Worm (Caenorhabditis elegans) whole organism, L4 larva: Measurements from ENCODE around the gene klf-1.
"Not testable (repeated sequence)": the region's sequence is repeated elsewhere in the genome, so short reads cannot be mapped to it uniquely, and the experiment has no call there.

Source experiments
- D1046.2 ChIP-seq: fragments of 200-800 bp; sonication (Bioruptor generic); IDR thresholded peaks from 2 replicates; pipeline ENCODE4 v1.3.6; 2022; ENCODE audit warnings: missing genetic modification characterization, missing compliant biosample characterization
- F10B5.3 ChIP-seq: sonication (generic microtip); optimal IDR thresholded peaks from 2 replicates; lab custom pipeline; 2016; ENCODE audit warnings: mild to moderate bottlenecking, missing genetic modification characterization, missing compliant biosample characterization
- F44E2.7 ChIP-seq: fragments of 200-800 bp; sonication (Bioruptor generic); IDR thresholded peaks from 2 replicates; pipeline ENCODE4 v2.1.2; 2022; ENCODE audit warnings: missing genetic modification characterization, missing compliant biosample characterization
- R02D3.7 ChIP-seq: fragments of 150-350 bp; sonication (generic microtip); optimal IDR thresholded peaks from 3 replicates; lab custom pipeline; 2014; ENCODE audit warnings: missing biosample characterization, missing genetic modification characterization
- T26A8.4 ChIP-seq: fragments of 200-800 bp; sonication (Bioruptor generic); IDR thresholded peaks from 2 replicates; pipeline ENCODE4 v1.3.6; 2022; ENCODE audit warnings: missing genetic modification characterization, missing compliant biosample characterization
- ZK337.2 ChIP-seq: fragments of 200-800 bp; sonication (Bioruptor generic); IDR thresholded peaks from 2 replicates; pipeline ENCODE4 v1.3.6; 2022; ENCODE audit warnings: missing genetic modification reagents, missing genetic modification characterization, missing compliant biosample characterization
- aha-1 ChIP-seq: fragments of 150-350 bp; peaks from one replicate; lab custom pipeline; 2014; ENCODE audit warnings: missing biosample characterization, missing genetic modification characterization
- ceh-20 ChIP-seq: fragments of 200-800 bp; sonication (Bioruptor generic); IDR thresholded peaks from 2 replicates; pipeline ENCODE4 v1.3.6; 2022; ENCODE audit warnings: missing genetic modification reagents, missing genetic modification characterization, missing compliant biosample characterization
- ceh-28 ChIP-seq: fragments of 150-350 bp; optimal IDR thresholded peaks from 2 replicates; lab custom pipeline; 2014; ENCODE audit warnings: missing biosample characterization, missing genetic modification reagents, missing genetic modification characterization
- ceh-32 ChIP-seq: sonication (generic microtip); optimal IDR thresholded peaks from 2 replicates; lab custom pipeline; 2016; ENCODE audit warnings: mild to moderate bottlenecking, missing genetic modification characterization, missing compliant biosample characterization; ENCODE audit not compliant: poor library complexity
- daf-19 ChIP-seq: fragments of 200-800 bp; sonication (Bioruptor generic); conservative IDR thresholded peaks from 2 replicates; pipeline ENCODE4 v1.3.6; 2022; ENCODE audit warnings: missing genetic modification characterization, missing compliant biosample characterization
- dpl-1 ChIP-seq: fragments of 150-350 bp; optimal IDR thresholded peaks from 2 replicates; lab custom pipeline; 2014; ENCODE audit warnings: missing biosample characterization, missing genetic modification reagents, missing genetic modification characterization
- dve-1 ChIP-seq: sonication (generic microtip); optimal IDR thresholded peaks from 2 replicates; lab custom pipeline; 2017; ENCODE audit warnings: antibody characterized with exemption, mild to moderate bottlenecking, missing genetic modification characterization, missing compliant biosample characterization; ENCODE audit not compliant: insufficient read depth
- egl-27 ChIP-seq: sonication (generic microtip); optimal IDR thresholded peaks from 3 replicates; lab custom pipeline; 2017; ENCODE audit warnings: missing biosample characterization, missing genetic modification reagents, missing genetic modification characterization
- fkh-10 ChIP-seq: fragments of 150-350 bp; optimal IDR thresholded peaks from 2 replicates; lab custom pipeline; 2014; ENCODE audit warnings: missing biosample characterization, missing genetic modification reagents, missing genetic modification characterization
- fos-1 ChIP-seq: fragments of 150-350 bp; optimal IDR thresholded peaks from 2 replicates; lab custom pipeline; 2014; ENCODE audit warnings: missing biosample characterization, missing genetic modification characterization
- hlh-11 ChIP-seq: fragments of 200-800 bp; sonication (Bioruptor generic); optimal IDR thresholded peaks from 2 replicates; lab custom pipeline; 2018; ENCODE audit warnings: mild to moderate bottlenecking, missing genetic modification characterization, missing compliant biosample characterization
- hlh-30 ChIP-seq: sonication (generic microtip); optimal IDR thresholded peaks from 2 replicates; lab custom pipeline; 2017; ENCODE audit warnings: antibody characterized with exemption, mild to moderate bottlenecking, missing genetic modification characterization, missing compliant biosample characterization; ENCODE audit not compliant: insufficient read depth
- lin-13 ChIP-seq: fragments of 150-350 bp; optimal IDR thresholded peaks from 2 replicates; lab custom pipeline; 2014; ENCODE audit warnings: missing biosample characterization, missing genetic modification reagents, missing genetic modification characterization
- lin-39 ChIP-seq: fragments of 150-350 bp; optimal IDR thresholded peaks from 2 replicates; lab custom pipeline; 2014; ENCODE audit warnings: missing biosample characterization, missing genetic modification reagents, missing genetic modification characterization
- lsy-2 ChIP-seq, 2 experiments: fragments of 150-350 bp in 1 of 2; sonication (generic microtip) in 1 of 2; optimal IDR thresholded peaks; 2 replicates each; lab custom pipeline; 2014 to 2017; ENCODE audit warnings: missing biosample characterization in 2 of 2, missing genetic modification characterization in 2 of 2
- mdt-29 ChIP-seq: fragments of 200-800 bp; sonication (Bioruptor generic); IDR thresholded peaks from 2 replicates; pipeline ENCODE4 v1.3.6; 2022; ENCODE audit warnings: missing genetic modification reagents, missing genetic modification characterization, missing compliant biosample characterization
- nhr-111 ChIP-seq: fragments of 200-800 bp; sonication (Bioruptor generic); optimal IDR thresholded peaks from 2 replicates; lab custom pipeline; 2018; ENCODE audit warnings: mild to moderate bottlenecking, missing genetic modification characterization, missing compliant biosample characterization
- nhr-28 ChIP-seq: fragments of 150-350 bp; optimal IDR thresholded peaks from 2 replicates; lab custom pipeline; 2014; ENCODE audit warnings: missing biosample characterization, missing genetic modification characterization
- nhr-41 ChIP-seq: fragments of 200-800 bp; sonication (Bioruptor generic); IDR thresholded peaks from 2 replicates; pipeline ENCODE4 v1.3.6; 2022; ENCODE audit warnings: missing genetic modification reagents, missing genetic modification characterization, missing compliant biosample characterization
- php-3 ChIP-seq: fragments of 200-800 bp; sonication (Bioruptor generic); IDR thresholded peaks from 2 replicates; pipeline ENCODE4 v1.3.6; 2022; ENCODE audit warnings: missing genetic modification reagents, missing genetic modification characterization, missing compliant biosample characterization
- pqm-1 ChIP-seq: sonication (generic microtip); optimal IDR thresholded peaks from 2 replicates; lab custom pipeline; 2017; ENCODE audit warnings: missing biosample characterization, missing genetic modification characterization
- sdz-12 ChIP-seq: fragments of 200-800 bp; sonication (Bioruptor generic); optimal IDR thresholded peaks from 2 replicates; lab custom pipeline; 2018; ENCODE audit warnings: mild to moderate bottlenecking, missing genetic modification characterization, missing compliant biosample characterization
- set-16 ChIP-seq: fragments of 200-800 bp; sonication (Bioruptor generic); IDR thresholded peaks from 2 replicates; pipeline ENCODE4 v1.3.6; 2022; ENCODE audit warnings: missing genetic modification reagents, missing genetic modification characterization, missing compliant biosample characterization
- snpc-1.2 ChIP-seq: fragments of 200-800 bp; sonication (Bioruptor generic); IDR thresholded peaks from 2 replicates; pipeline ENCODE4 v1.3.6; 2022; ENCODE audit warnings: missing genetic modification reagents, missing genetic modification characterization, missing compliant biosample characterization
- spr-1 ChIP-seq: sonication (generic microtip); optimal IDR thresholded peaks from 2 replicates; lab custom pipeline; 2016; ENCODE audit warnings: mild to moderate bottlenecking, missing genetic modification characterization, missing compliant biosample characterization
- unc-130 ChIP-seq: sonication (generic microtip); optimal IDR thresholded peaks from 2 replicates; lab custom pipeline; 2016; ENCODE audit warnings: missing genetic modification reagents, missing genetic modification characterization, missing compliant biosample characterization
- unc-62 ChIP-seq, 3 experiments: fragments of 150-350 bp in 1 of 3; sonication (generic microtip); optimal IDR thresholded peaks in 2 of 3; peaks in 1 of 3; 1 replicate in 1 of 3; 2 replicates in 2 of 3; lab custom pipeline; 2014 to 2017; ENCODE audit warnings: missing biosample characterization in 3 of 3, missing genetic modification characterization in 3 of 3, missing genetic modification reagents in 3 of 3, missing genotype in 1 of 3
- zfp-2 ChIP-seq: sonication (generic microtip); optimal IDR thresholded peaks from 2 replicates; lab custom pipeline; 2016; ENCODE audit warnings: mild to moderate bottlenecking, missing genetic modification characterization, missing compliant biosample characterization

The klf-1 gene

ce11 chrIII:2836742-2837416 lies 37.7 kb upstream of the klf-1 start:
- TF ChIP-seq ceh-28 (tag; lab: Kevin White, UChicago), result peak; percentile 81
- TF ChIP-seq F44E2.7 (GFP tag; lab: Robert Waterston, UW), result peak; percentile 39; the same call in 1 of the 2 replicates

- TF ChIP-seq zfp-2 (tag; lab: Kevin White, UChicago) (no peak), aha-1 (tag; lab: Kevin White, UChicago) (peak; percentile 91), dpl-1 (GFP tag; lab: Kevin White, UChicago) (no peak), daf-19 (GFP tag; lab: Robert Waterston, UW) (no peak), R02D3.7 (tag; lab: Kevin White, UChicago) (no peak)
Measured at ce11 chrIII:2840877-2841540, 33.6 kb upstream of the klf-1 start, which contains the start of gene Y71H2AR.2. TSS of gene Y71H2AR.2 (minus strand) at chrIII:2840927.

ce11 chrIII:2841856-2842373 lies 32.7 kb upstream of the klf-1 start, which contains the start of gene H34I24.2:
TSS of gene H34I24.2 (plus strand) at chrIII:2842044.
- TF ChIP-seq aha-1 (tag; lab: Kevin White, UChicago), result peak; percentile 63
- TF ChIP-seq nhr-111 (GFP tag; lab: Kevin White, UChicago), result no peak
- peak; percentile 92 for TF ChIP-seq pqm-1 (tag; lab: Kevin White, UChicago)
- no peak for TF ChIP-seq fos-1
- TF ChIP-seq nhr-28 (tag; lab: Kevin White, UChicago), result peak; percentile 21
- no peak for TF ChIP-seq unc-130 (GFP tag; lab: Kevin White, UChicago)
- peak in 1 of 2 experiments; percentile 66 for TF ChIP-seq unc-62 (GFP tag; optimal IDR thresholded peaks at IDR 0.05 in 1 of 2; lab: Kevin White, UChicago)
- no peak for TF ChIP-seq unc-62 (tag; optimal IDR thresholded peaks at IDR 0.05; lab: Kevin White, UChicago)
- TF ChIP-seq mdt-29 (GFP tag; lab: Robert Waterston, UW), result no peak
- TF ChIP-seq ZK337.2 (GFP tag; lab: Robert Waterston, UW), result no peak
- peak; percentile 46; the same call in 1 of the 2 replicates for TF ChIP-seq ceh-20
- TF ChIP-seq hlh-11 (tag; lab: Kevin White, UChicago), result peak; percentile 5
- TF ChIP-seq php-3, result 0 out of 2 replicates have a peak, but pooled peaks have one; percentile 14

ce11 chrIII:2846747-2847146 lies 27.9 kb upstream of the klf-1 start, which contains the start of gene H34I24.1:
TSS of gene H34I24.1 (plus strand) at chrIII:2847047.
- TF ChIP-seq sdz-12 (GFP tag; lab: Kevin White, UChicago); ZK337.2 (GFP tag; lab: Robert Waterston, UW); egl-27 (tag; lab: Kevin White, UChicago): not testable (repeated sequence)

ce11 chrIII:2855929-2856328 lies 18.7 kb upstream of the klf-1 start, which contains the start of gene F56F11.4:
TSS of gene F56F11.4 (plus strand) at chrIII:2856229.
- TF ChIP-seq D1046.2 (GFP tag; lab: Robert Waterston, UW) (no peak), hlh-11 (tag; lab: Kevin White, UChicago) (no peak), snpc-1.2 (GFP tag; lab: Robert Waterston, UW) (no peak), dve-1 (tag; lab: Kevin White, UChicago) (no peak), lsy-2 (tag; optimal IDR thresholded peaks at IDR 0.05; lab: Kevin White, UChicago) (no peak), nhr-41 (no peak), sdz-12 (GFP tag; lab: Kevin White, UChicago) (no peak), set-16 (GFP tag; lab: Robert Waterston, UW) (no peak), spr-1 (tag; lab: Kevin White, UChicago) (no peak), F10B5.3 (tag; lab: Kevin White, UChicago) (no peak), lin-39 (tag; lab: Kevin White, UChicago) (no peak), fkh-10 (GFP tag; lab: Kevin White, UChicago) (no peak), ceh-32 (tag; lab: Kevin White, UChicago) (no peak), T26A8.4 (no peak), lin-13 (GFP tag; lab: Kevin White, UChicago) (no peak), hlh-30 (tag; lab: Kevin White, UChicago) (no peak)
